Worm (Caenorhabditis elegans): Measurements from ENCODE around the gene ubc-6.
"Not testable (repeated sequence)": the region's sequence is repeated elsewhere in the genome, so short reads cannot be mapped to it uniquely, and the experiment has no call there.

The ubc-6 gene

ce11 chrII:7434958-7435357 lies 44.0 kb upstream of the ubc-6 start, which contains the start of gene K02A2.1:
TSS of gene K02A2.1 (plus strand) at chrII:7435258.
- TF ChIP-seq drap-1 (GFP tag; optimal IDR thresholded peaks at IDR 0.05); unc-120 (tag; optimal IDR thresholded peaks at IDR 0.05; ENCODE audit: poor library complexity, severe bottlenecking); bed-3 (GFP tag; optimal IDR thresholded peaks at IDR 0.05): not testable (repeated sequence)

- TF ChIP-seq lin-13 (tag; optimal IDR thresholded peaks at IDR 0.05) (no peak), bed-3 (GFP tag; optimal IDR thresholded peaks at IDR 0.05) (no peak), lin-32 (GFP tag; optimal IDR thresholded peaks at IDR 0.05) (no peak), mep-1 (tag; optimal IDR thresholded peaks at IDR 0.05) (no peak), nhr-237 (tag; optimal IDR thresholded peaks at IDR 0.05) (no peak), sptf-1 (tag; optimal IDR thresholded peaks at IDR 0.05) (no peak), cnd-1 (tag; optimal IDR thresholded peaks at IDR 0.05) (no peak), mls-2 (tag; optimal IDR thresholded peaks at IDR 0.05) (no peak), elt-1 (tag; optimal IDR thresholded peaks at IDR 0.05; ENCODE audit: borderline replicate concordance, insufficient read depth) (no peak), ztf-11 (tag; optimal IDR thresholded peaks at IDR 0.05) (no peak), ceh-83 (GFP tag; optimal IDR thresholded peaks at IDR 0.05) (no peak), tbx-8 (GFP tag; optimal IDR thresholded peaks at IDR 0.05) (no peak), drap-1 (GFP tag; optimal IDR thresholded peaks at IDR 0.05) (no peak), ceh-39 (tag; optimal IDR thresholded peaks at IDR 0.05) (no peak), flh-1 (GFP tag; optimal IDR thresholded peaks at IDR 0.05) (no peak), hlh-1 (tag; optimal IDR thresholded peaks at IDR 0.05) (no peak), unc-120 (tag; optimal IDR thresholded peaks at IDR 0.05; ENCODE audit: poor library complexity, severe bottlenecking) (no peak), unc-62 (GFP tag; optimal IDR thresholded peaks at IDR 0.05) (no peak)
Measured at ce11 chrII:7456184-7456583, 22.8 kb upstream of the ubc-6 start, which contains the start of gene D1022.3. TSS of gene D1022.3 (minus strand) at chrII:7456284.

DNA sequence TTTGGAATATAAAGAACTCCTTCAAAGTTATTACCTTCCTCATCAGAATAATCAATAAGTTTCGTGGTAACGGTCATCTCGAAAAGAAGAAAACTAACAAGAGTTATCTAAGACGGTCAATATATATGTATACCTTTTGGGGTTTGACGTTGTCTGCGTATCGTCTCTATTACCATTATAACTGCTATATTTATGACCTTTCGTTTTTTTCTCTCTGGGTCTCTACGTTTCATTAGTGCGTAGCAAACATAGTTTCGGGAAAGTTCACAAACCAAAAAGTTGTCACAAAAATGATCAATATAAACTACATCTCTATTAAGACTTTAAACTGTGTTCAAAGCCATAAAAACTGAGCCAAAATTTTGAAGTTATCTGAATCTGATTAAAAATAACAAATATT lies 21.8 kb upstream of the ubc-6 start, which contains the start of gene D1022.4:
Gene D1022.4, minus strand, starts transcription at position 83 of the 400 bp plus-strand sequence.
- no peak for TF ChIP-seq lin-13 (tag; optimal IDR thresholded peaks at IDR 0.05)
- no peak for TF ChIP-seq bed-3 (GFP tag; optimal IDR thresholded peaks at IDR 0.05)
- no peak for TF ChIP-seq M03D4.4 (tag; optimal IDR thresholded peaks at IDR 0.05)
- no peak for TF ChIP-seq ces-1 (GFP tag; optimal IDR thresholded peaks at IDR 0.05)
- TF ChIP-seq pha-4 (tag; optimal IDR thresholded peaks at IDR 0.05) = no peak
- no peak for TF ChIP-seq tbx-8 (GFP tag; optimal IDR thresholded peaks at IDR 0.05)

- no peak for TF ChIP-seq drap-1 (GFP tag; optimal IDR thresholded peaks at IDR 0.05)
- no peak for TF ChIP-seq sptf-1 (tag; optimal IDR thresholded peaks at IDR 0.05)
- no peak for TF ChIP-seq elt-3 (tag; optimal IDR thresholded peaks at IDR 0.05)
- TF ChIP-seq bed-3 (GFP tag; optimal IDR thresholded peaks at IDR 0.05) = no peak
- no peak for TF ChIP-seq M03D4.4 (tag; optimal IDR thresholded peaks at IDR 0.05)
- TF ChIP-seq snpc-4 (tag; optimal IDR thresholded peaks at IDR 0.05) = no peak
- TF ChIP-seq ceh-43 (GFP tag; optimal IDR thresholded peaks at IDR 0.05) = no peak
- TF ChIP-seq cnd-1 (tag; optimal IDR thresholded peaks at IDR 0.05) = no peak
Measured at ce11 chrII:7458706-7459105, 20.3 kb upstream of the ubc-6 start, which contains the start of gene D1022.5. TSS of gene D1022.5 (minus strand) at chrII:7458806.

DNA sequence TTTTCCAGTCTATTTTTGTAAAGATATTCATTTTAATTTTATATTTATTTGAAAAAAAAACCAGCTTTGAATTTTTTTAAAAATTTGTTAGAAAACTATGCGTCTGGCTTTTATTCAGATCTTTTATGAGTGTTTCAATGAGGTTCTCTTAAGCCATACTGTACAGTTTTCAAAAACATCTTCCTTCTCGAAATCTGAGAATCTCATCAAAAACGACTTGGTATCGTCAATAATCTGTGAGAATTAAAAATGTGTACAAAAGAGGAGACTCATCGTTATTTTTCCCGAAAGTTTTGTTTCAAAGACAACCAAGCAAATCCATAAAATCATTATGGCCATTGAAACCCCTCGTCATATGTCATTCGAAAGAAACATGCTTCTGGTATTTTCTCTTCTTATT lies 19.8 kb upstream of the ubc-6 start, which contains the start of gene D1022.2:
Gene D1022.2, plus strand, starts transcription at position 301 of the 400 bp plus-strand sequence.
- TF ChIP-seq elt-1 (tag; optimal IDR thresholded peaks at IDR 0.05; ENCODE audit: borderline replicate concordance, insufficient read depth) (no peak), mls-2 (tag; optimal IDR thresholded peaks at IDR 0.05) (no peak)

ce11 chrII:7465519-7465918 lies 13.5 kb upstream of the ubc-6 start, which contains the start of gene sro-1:
TSS of gene sro-1 (minus strand) at chrII:7465619.
- no peak for TF ChIP-seq flh-1 (GFP tag; optimal IDR thresholded peaks at IDR 0.05)
- TF ChIP-seq mep-1 (tag; optimal IDR thresholded peaks at IDR 0.05) = no peak

DNA sequence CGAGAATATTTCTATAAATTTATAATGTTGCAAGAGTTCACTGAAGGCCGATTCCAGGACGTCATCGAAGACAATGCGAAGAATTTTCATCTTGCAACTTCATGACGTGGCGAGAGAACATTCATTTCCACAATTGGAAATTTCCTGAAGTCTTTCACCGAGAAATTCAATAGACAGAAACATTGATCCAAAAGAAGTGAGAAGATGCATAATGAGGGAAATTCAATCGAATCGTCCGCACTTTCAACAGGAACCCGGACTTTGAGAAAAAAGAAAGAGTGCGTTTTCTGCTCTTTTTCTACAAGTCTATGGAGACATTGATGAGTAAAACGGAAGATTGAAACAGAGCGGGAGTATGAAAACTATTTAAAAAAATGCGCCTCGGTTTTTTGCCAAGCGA lies 9.7 kb upstream of the ubc-6 start:
- TF ChIP-seq sem-2 (GFP tag; optimal IDR thresholded peaks at IDR 0.05) (no peak), ces-1 (GFP tag; optimal IDR thresholded peaks at IDR 0.05) (peak; percentile 57)
